4 fruit fly cellular contexts compared by ENCODE assay signal in the genomic region with DNA sequence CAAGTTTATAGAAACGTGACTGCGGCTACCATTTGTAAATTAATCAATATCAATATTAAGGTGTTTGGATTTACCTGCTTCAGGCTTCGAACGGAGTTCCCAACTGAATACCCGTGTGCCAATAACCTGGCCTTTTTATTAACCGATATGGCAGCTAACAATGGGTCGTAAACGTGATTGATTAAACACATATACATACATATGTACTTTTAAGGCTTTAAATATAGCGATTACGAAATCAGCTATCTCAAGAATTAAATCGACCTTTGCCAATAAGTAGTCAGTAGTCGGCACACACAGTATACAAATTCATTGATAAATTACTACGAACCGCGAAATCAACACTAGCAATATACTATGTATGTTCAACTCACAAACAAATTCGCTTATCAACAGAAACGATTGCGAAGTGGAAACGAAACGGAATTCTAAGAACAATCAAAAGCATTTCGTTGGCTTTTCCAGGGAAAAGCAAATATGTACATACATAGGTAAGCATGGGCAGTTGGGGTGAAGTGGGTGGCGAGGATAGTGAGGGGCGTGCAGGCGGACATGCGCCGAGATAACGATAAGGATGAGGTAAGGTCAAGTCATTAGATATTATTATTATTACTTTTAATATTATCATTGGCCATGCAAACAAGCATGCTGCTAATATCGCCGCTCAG.
TF ChIP-seq lines count a peak whose summit lies in the region.

No protein-coding gene starts in this region.

TF ChIP-seq in whole organism, adult, 20 proteins besides CTCF, POLR2A, EP300 and RAD21 (continued from another document):
- TF ChIP-seq pad (GFP tag; optimal IDR thresholded peaks at IDR 0.05; lab: Kevin White, UChicago) (peak; percentile 53), Clk (GFP tag; optimal IDR thresholded peaks at IDR 0.05; lab: Kevin White, UChicago) (peak; percentile 65), CG33017 (tag; optimal IDR thresholded peaks at IDR 0.05; lab: Kevin White, UChicago) (peak; percentile 43), Crg-1 (GFP tag; optimal IDR thresholded peaks at IDR 0.05; lab: Kevin White, UChicago) (peak; percentile 86)

TF ChIP-seq in whole organism, embryonic, 481 proteins besides CTCF, POLR2A, EP300 and RAD21 (continued from another document and continues in another):
- TF ChIP-seq CG9609 (GFP tag; optimal IDR thresholded peaks at IDR 0.05; lab: Kevin White, UChicago) (no peak), CG13123 (GFP tag; optimal IDR thresholded peaks at IDR 0.05; lab: Kevin White, UChicago) (peak; percentile 51), CG16863 (GFP tag; optimal IDR thresholded peaks at IDR 0.05; lab: Kevin White, UChicago) (no peak), Dbx (GFP tag; IDR thresholded peaks at IDR 0.05; lab: Robert Waterston, UW) (peak; percentile 9; the same call in 1 of the 3 replicates), CG2889 (GFP tag; IDR thresholded peaks at IDR 0.05; lab: Robert Waterston, UW) (no peak), CG17829 (tag; optimal IDR thresholded peaks at IDR 0.05; lab: Kevin White, UChicago) (peak; percentile 16), wdn (GFP tag; IDR thresholded peaks at IDR 0.05; lab: Robert Waterston, UW) (0 out of 2 replicates have a peak, but pooled peaks have one; percentile 13), Hmx (GFP tag; optimal IDR thresholded peaks at IDR 0.05; lab: Kevin White, UChicago) (no peak), sug (tag; optimal IDR thresholded peaks at IDR 0.05; lab: Kevin White, UChicago) (peak; percentile 77), Dad (GFP tag; optimal IDR thresholded peaks at IDR 0.05; lab: Kevin White, UChicago) (no peak), CG10565 (GFP tag; optimal IDR thresholded peaks at IDR 0.05; lab: Kevin White, UChicago) (no peak), pb (GFP tag; optimal IDR thresholded peaks at IDR 0.05; lab: Kevin White, UChicago) (peak; percentile 10), bowl (GFP tag; IDR thresholded peaks at IDR 0.05; lab: Robert Waterston, UW) (no peak), CG31224 (GFP tag; IDR thresholded peaks at IDR 0.05; lab: Robert Waterston, UW) (0 out of 2 replicates have a peak, but pooled peaks have one; percentile 7), ewg (GFP tag; optimal IDR thresholded peaks at IDR 0.05; lab: Kevin White, UChicago) (peak; percentile 49), phol (tag; optimal IDR thresholded peaks at IDR 0.05; lab: Kevin White, UChicago) (no peak), crc (GFP tag; optimal IDR thresholded peaks at IDR 0.05; lab: Kevin White, UChicago) (no peak), E2f1 (GFP tag; IDR thresholded peaks at IDR 0.05; lab: Robert Waterston, UW) (no peak), Dfd (GFP tag; optimal IDR thresholded peaks at IDR 0.05; lab: Kevin White, UChicago) (no peak), CG2202 (tag; optimal IDR thresholded peaks at IDR 0.05; lab: Kevin White, UChicago) (peak; percentile 80), Oaz (GFP tag; IDR thresholded peaks at IDR 0.05; lab: Robert Waterston, UW) (no peak), nau (GFP tag; optimal IDR thresholded peaks at IDR 0.05; lab: Kevin White, UChicago) (peak; percentile 76), CG9876 (GFP tag; optimal IDR thresholded peaks at IDR 0.05; lab: Kevin White, UChicago) (peak; percentile 27), CG18764 (GFP tag; optimal IDR thresholded peaks at IDR 0.05; lab: Kevin White, UChicago) (peak; percentile 53), HmgD (GFP tag; optimal IDR thresholded peaks at IDR 0.05; lab: Kevin White, UChicago) (no peak), Elba2 (GFP tag; optimal IDR thresholded peaks at IDR 0.05; lab: Kevin White, UChicago) (no peak), row (GFP tag; IDR thresholded peaks at IDR 0.05; lab: Robert Waterston, UW) (no peak), CG1832 (GFP tag; optimal IDR thresholded peaks at IDR 0.05; lab: Kevin White, UChicago) (no peak), Xbp1 (GFP tag; optimal IDR thresholded peaks at IDR 0.05; lab: Kevin White, UChicago) (no peak), CG8765 (GFP tag; IDR thresholded peaks at IDR 0.05; lab: Robert Waterston, UW) (no peak), nerfin-1 (tag; optimal IDR thresholded peaks at IDR 0.05; lab: Kevin White, UChicago) (peak; percentile 66), HHEX (GFP tag; optimal IDR thresholded peaks at IDR 0.05; lab: Kevin White, UChicago) (peak; percentile 84), zfh1 (GFP tag; IDR thresholded peaks at IDR 0.05; lab: Robert Waterston, UW) (peak; percentile 66; the same call in 1 of the 3 replicates), dysf (GFP tag; IDR thresholded peaks at IDR 0.05; lab: Robert Waterston, UW) (no peak), CG16779 (GFP tag; IDR thresholded peaks at IDR 0.05; lab: Robert Waterston, UW) (peak; percentile 43; the same call in 1 of the 2 replicates), pnt (GFP tag; optimal IDR thresholded peaks at IDR 0.05; lab: Kevin White, UChicago) (peak; percentile 21), C15 (GFP tag; IDR thresholded peaks at IDR 0.05; lab: Robert Waterston, UW) (peak; percentile 38; the same call in 1 of the 3 replicates), trh (GFP tag; optimal IDR thresholded peaks at IDR 0.05; lab: Kevin White, UChicago) (peak; percentile 1), lbe (GFP tag; optimal IDR thresholded peaks at IDR 0.05; lab: Kevin White, UChicago) (no peak), CG8281 (tag; optimal IDR thresholded peaks at IDR 0.05; lab: Kevin White, UChicago) (peak; percentile 56)

TF ChIP-seq in whole organism, prepupa, 60 proteins besides CTCF, POLR2A, EP300 and RAD21 (continued from another document):
- TF ChIP-seq salr (GFP tag; optimal IDR thresholded peaks at IDR 0.05; lab: Kevin White, UChicago) (no peak), Sox102F (GFP tag; optimal IDR thresholded peaks at IDR 0.05; lab: Kevin White, UChicago) (no peak), ss (GFP tag; optimal IDR thresholded peaks at IDR 0.05; lab: Kevin White, UChicago) (no peak), CG34406 (GFP tag; optimal IDR thresholded peaks at IDR 0.05; lab: Kevin White, UChicago) (no peak), net (GFP tag; optimal IDR thresholded peaks at IDR 0.05; lab: Kevin White, UChicago) (no peak), esn (GFP tag; optimal IDR thresholded peaks at IDR 0.05; lab: Kevin White, UChicago) (peak; percentile 12), CG6792 (GFP tag; optimal IDR thresholded peaks at IDR 0.05; lab: Kevin White, UChicago) (no peak), CG10669 (GFP tag; optimal IDR thresholded peaks at IDR 0.05; lab: Kevin White, UChicago) (peak; percentile 34), Hr38 (GFP tag; optimal IDR thresholded peaks at IDR 0.05; lab: Kevin White, UChicago) (no peak), CG32006 (GFP tag; optimal IDR thresholded peaks at IDR 0.05; lab: Kevin White, UChicago) (no peak), fkh (GFP tag; optimal IDR thresholded peaks at IDR 0.05; lab: Kevin White, UChicago) (peak; percentile 97), CG6808 (GFP tag; optimal IDR thresholded peaks at IDR 0.05; lab: Kevin White, UChicago) (peak; percentile 30), cyc (GFP tag; optimal IDR thresholded peaks at IDR 0.05; lab: Kevin White, UChicago) (no peak), OdsH (GFP tag; optimal IDR thresholded peaks at IDR 0.05; lab: Kevin White, UChicago) (no peak), CG31627 (GFP tag; optimal IDR thresholded peaks at IDR 0.05; lab: Kevin White, UChicago) (no peak), CG6163 (GFP tag; IDR thresholded peaks at IDR 0.05; lab: Robert Waterston, UW) (no peak), acj6 (GFP tag; optimal IDR thresholded peaks at IDR 0.05; lab: Kevin White, UChicago) (peak; percentile 34), CG11762 (GFP tag; optimal IDR thresholded peaks at IDR 0.05; lab: Kevin White, UChicago; ENCODE audit: insufficient read depth) (no peak), lz (GFP tag; optimal IDR thresholded peaks at IDR 0.05; lab: Kevin White, UChicago) (no peak), vri (GFP tag; optimal IDR thresholded peaks at IDR 0.05; lab: Kevin White, UChicago) (peak; percentile 91), CG8632 (GFP tag; optimal IDR thresholded peaks at IDR 0.05; lab: Kevin White, UChicago) (no peak), eg (GFP tag; IDR thresholded peaks at IDR 0.05; lab: Robert Waterston, UW) (no peak), achi (GFP tag; optimal IDR thresholded peaks at IDR 0.05; lab: Kevin White, UChicago) (no peak), CG16779 (tag; optimal IDR thresholded peaks at IDR 0.05; lab: Kevin White, UChicago) (peak; percentile 54), CG4318 (GFP tag; optimal IDR thresholded peaks at IDR 0.05; lab: Kevin White, UChicago) (no peak), CG11294 (GFP tag; IDR thresholded peaks at IDR 0.05; lab: Robert Waterston, UW) (no peak), CG11902 (GFP tag; optimal IDR thresholded peaks at IDR 0.05; lab: Kevin White, UChicago) (no peak), Ets96B (tag; optimal IDR thresholded peaks at IDR 0.05; lab: Kevin White, UChicago) (no peak), CG8119 (GFP tag; IDR thresholded peaks at IDR 0.05; lab: Robert Waterston, UW) (no peak), Blimp-1 (GFP tag; optimal IDR thresholded peaks at IDR 0.05; lab: Kevin White, UChicago) (no peak), CG9139 (GFP tag; optimal IDR thresholded peaks at IDR 0.05; lab: Kevin White, UChicago) (no peak), Sox14 (GFP tag; optimal IDR thresholded peaks at IDR 0.05; lab: Kevin White, UChicago) (no peak), Hr39 (GFP tag; optimal IDR thresholded peaks at IDR 0.05; lab: Kevin White, UChicago) (no peak), dac (GFP tag; optimal IDR thresholded peaks at IDR 0.05; lab: Kevin White, UChicago) (no peak), spab (GFP tag; optimal IDR thresholded peaks at IDR 0.05; lab: Kevin White, UChicago) (peak; percentile 12), CG15336 (GFP tag; IDR thresholded peaks at IDR 0.05; lab: Robert Waterston, UW) (no peak), fd59A (GFP tag; optimal IDR thresholded peaks at IDR 0.05; lab: Kevin White, UChicago) (no peak), Gug (GFP tag; IDR thresholded peaks at IDR 0.05; lab: Robert Waterston, UW) (no peak), CG8319 (GFP tag; optimal IDR thresholded peaks at IDR 0.05; lab: Kevin White, UChicago) (no peak), Smox (GFP tag; optimal IDR thresholded peaks at IDR 0.05; lab: Kevin White, UChicago) (no peak), Sox15 (GFP tag; optimal IDR thresholded peaks at IDR 0.05; lab: Kevin White, UChicago) (no peak), Lpt (GFP tag; optimal IDR thresholded peaks at IDR 0.05; lab: Kevin White, UChicago) (no peak)

TF ChIP-seq in whole organism, pupa, 21 proteins besides CTCF, POLR2A, EP300 and RAD21 (continued from another document):
- TF ChIP-seq CG15710 (tag; optimal IDR thresholded peaks at IDR 0.05; lab: Kevin White, UChicago) = no peak
TF ChIP-seq in whole organism, pupa: peak in this region for 4.
